Worm (Caenorhabditis elegans) whole organism, L1 larva: ENCODE data around the gene vha-17.

Source experiments
- C04F5.9 ChIP-seq: sonication (generic microtip); optimal IDR thresholded peaks from 2 replicates; lab custom pipeline; 2016; ENCODE audit warnings: missing genetic modification characterization, missing compliant biosample characterization
- C16A3.4 ChIP-seq: fragments of 150-350 bp; optimal IDR thresholded peaks from 2 replicates; lab custom pipeline; 2014; ENCODE audit warnings: missing biosample characterization, missing genetic modification characterization
- C34B4.2 ChIP-seq: sonication (generic microtip); optimal IDR thresholded peaks from 2 replicates; lab custom pipeline; 2017; ENCODE audit warnings: mild to moderate bottlenecking, missing genetic modification characterization, missing compliant biosample characterization
- F16B12.6 ChIP-seq: fragments of 150-350 bp; optimal IDR thresholded peaks from 2 replicates; lab custom pipeline; 2014; ENCODE audit warnings: missing biosample characterization, missing genetic modification characterization
- Y116A8C.19 ChIP-seq: sonication (generic microtip); optimal IDR thresholded peaks from 2 replicates; lab custom pipeline; 2016; ENCODE audit warnings: missing compliant biosample characterization, missing genetic modification characterization, borderline replicate concordance
- alr-1 ChIP-seq: fragments of 200-800 bp; sonication (Bioruptor generic); optimal IDR thresholded peaks from 2 replicates; lab custom pipeline; 2018; ENCODE audit warnings: borderline replicate concordance, mild to moderate bottlenecking, missing genetic modification characterization, missing compliant biosample characterization
- aly-2 ChIP-seq: fragments of 150-350 bp; optimal IDR thresholded peaks from 2 replicates; lab custom pipeline; 2014; ENCODE audit warnings: missing biosample characterization, missing genetic modification characterization
- ama-1 ChIP-seq: fragments of 150-350 bp; optimal IDR thresholded peaks from 2 replicates; lab custom pipeline; 2014
- ceh-63 ChIP-seq: fragments of 200-800 bp; sonication (Bioruptor generic); optimal IDR thresholded peaks from 2 replicates; lab custom pipeline; 2018; ENCODE audit warnings: mild to moderate bottlenecking, missing genetic modification characterization, missing compliant biosample characterization
- ceh-82 ChIP-seq, 3 experiments: fragments of 150-350 bp in 1 of 3; sonication (generic microtip) in 2 of 3; optimal IDR thresholded peaks; 2 replicates each; lab custom pipeline; 2014 to 2017; ENCODE audit warnings: missing biosample characterization in 3 of 3, missing genetic modification characterization in 3 of 3
- ceh-88 ChIP-seq: fragments of 200-800 bp; sonication (Bioruptor generic); IDR thresholded peaks from 2 replicates; pipeline ENCODE4 v1.3.6; 2022; ENCODE audit warnings: missing genetic modification characterization, missing compliant biosample characterization
- ceh-90 ChIP-seq: sonication (generic microtip); optimal IDR thresholded peaks from 2 replicates; lab custom pipeline; 2016; ENCODE audit warnings: missing genetic modification characterization, missing compliant biosample characterization
- ces-1 ChIP-seq: fragments of 150-350 bp; optimal IDR thresholded peaks from 2 replicates; lab custom pipeline; 2014; ENCODE audit warnings: missing biosample characterization, missing genetic modification reagents, missing genetic modification characterization
- dpl-1 ChIP-seq, 3 experiments: fragments of 150-350 bp in 2 of 3; sonication (generic microtip) in 1 of 3; optimal IDR thresholded peaks; 2 replicates each; lab custom pipeline; 2014 to 2017; ENCODE audit warnings: missing biosample characterization in 3 of 3, missing genetic modification characterization in 3 of 3, missing genetic modification reagents in 3 of 3
- dsc-1 ChIP-seq: sonication (generic microtip); optimal IDR thresholded peaks from 2 replicates; lab custom pipeline; 2016; ENCODE audit warnings: mild to moderate bottlenecking, missing genetic modification characterization, missing compliant biosample characterization
- efl-3 ChIP-seq: fragments of 200-800 bp; sonication (Bioruptor generic); optimal IDR thresholded peaks from 2 replicates; lab custom pipeline; 2018; ENCODE audit warnings: mild to moderate bottlenecking, missing genetic modification characterization, missing compliant biosample characterization
- egl-27 ChIP-seq, 2 experiments: fragments of 150-350 bp in 1 of 2; sonication (generic microtip); optimal IDR thresholded peaks; 3 replicates each; lab custom pipeline; 2017 to 2018; ENCODE audit warnings: missing biosample characterization in 2 of 2, missing genetic modification characterization in 2 of 2, missing genetic modification reagents in 2 of 2
- fkh-8 ChIP-seq: sonication (generic microtip); optimal IDR thresholded peaks from 2 replicates; lab custom pipeline; 2016; ENCODE audit warnings: mild to moderate bottlenecking, missing genetic modification characterization, missing compliant biosample characterization
- fos-1 ChIP-seq: fragments of 150-350 bp; optimal IDR thresholded peaks from 2 replicates; lab custom pipeline; 2014; ENCODE audit warnings: missing biosample characterization, missing genetic modification characterization
- hlh-17 ChIP-seq: fragments of 200-800 bp; sonication (Bioruptor generic); optimal IDR thresholded peaks from 2 replicates; lab custom pipeline; 2018; ENCODE audit warnings: missing genetic modification characterization, mild to moderate bottlenecking, missing compliant biosample characterization, moderate library complexity, borderline replicate concordance
- irx-1 ChIP-seq: sonication (generic microtip); optimal IDR thresholded peaks from 2 replicates; lab custom pipeline; 2016; ENCODE audit warnings: missing genetic modification characterization, missing compliant biosample characterization
- isw-1 ChIP-seq: fragments of 200-800 bp; sonication (Bioruptor generic); IDR thresholded peaks from 2 replicates; pipeline ENCODE4 v1.3.6; 2022; ENCODE audit warnings: missing genetic modification characterization, missing compliant biosample characterization
- jun-1 ChIP-seq: fragments of 150-350 bp; optimal IDR thresholded peaks from 2 replicates; lab custom pipeline; 2014; ENCODE audit warnings: missing biosample characterization, missing genetic modification reagents, missing genetic modification characterization
- lin-13 ChIP-seq: fragments of 150-350 bp; optimal IDR thresholded peaks from 2 replicates; lab custom pipeline; 2014; ENCODE audit warnings: missing biosample characterization, missing genetic modification reagents, missing genetic modification characterization
- lin-14 ChIP-seq: fragments of 200-800 bp; sonication (Bioruptor generic); optimal IDR thresholded peaks from 2 replicates; lab custom pipeline; 2018; ENCODE audit warnings: mild to moderate bottlenecking, missing genetic modification characterization, moderate library complexity, missing compliant biosample characterization
- lin-35 ChIP-seq, 2 experiments: fragments of 150-350 bp; optimal IDR thresholded peaks; 2 replicates each; lab custom pipeline; 2014; ENCODE audit warnings: missing biosample characterization in 2 of 2, missing genetic modification characterization in 2 of 2, missing genetic modification reagents in 2 of 2
- lin-39 ChIP-seq: fragments of 150-350 bp; optimal IDR thresholded peaks from 2 replicates; lab custom pipeline; 2014; ENCODE audit warnings: missing biosample characterization, missing genetic modification reagents, missing genetic modification characterization
- lir-3 ChIP-seq: sonication (generic microtip); optimal IDR thresholded peaks from 2 replicates; lab custom pipeline; 2016; ENCODE audit warnings: mild to moderate bottlenecking, missing genetic modification characterization, moderate library complexity, missing compliant biosample characterization; ENCODE audit not compliant: poor library complexity
- lsy-2 ChIP-seq, 2 experiments: fragments of 150-350 bp; optimal IDR thresholded peaks; 2 replicates each; lab custom pipeline; 2014; ENCODE audit warnings: missing biosample characterization in 2 of 2, missing genetic modification characterization in 2 of 2
- mef-2 ChIP-seq: fragments of 150-350 bp; optimal IDR thresholded peaks from 2 replicates; lab custom pipeline; 2014; ENCODE audit warnings: missing biosample characterization, missing genetic modification characterization
- mep-1 ChIP-seq: fragments of 150-350 bp; optimal IDR thresholded peaks from 2 replicates; lab custom pipeline; 2014; ENCODE audit warnings: missing biosample characterization, missing genetic modification characterization
- nhr-12 ChIP-seq: sonication (generic microtip); optimal IDR thresholded peaks from 2 replicates; lab custom pipeline; 2017; ENCODE audit warnings: missing biosample characterization, missing genetic modification characterization
- nhr-19 ChIP-seq: fragments of 200-800 bp; sonication (Bioruptor generic); conservative IDR thresholded peaks from 2 replicates; pipeline ENCODE4 v1.3.6; 2022; ENCODE audit warnings: missing genetic modification characterization, missing compliant biosample characterization
- nhr-237 ChIP-seq: fragments of 150-350 bp; optimal IDR thresholded peaks from 2 replicates; lab custom pipeline; 2014; ENCODE audit warnings: missing biosample characterization, missing genetic modification characterization
- nhr-28 ChIP-seq: fragments of 150-350 bp; optimal IDR thresholded peaks from 2 replicates; lab custom pipeline; 2014; ENCODE audit warnings: missing biosample characterization, missing genetic modification characterization
- nhr-85 ChIP-seq: sonication (generic microtip); peaks from one replicate; lab custom pipeline; 2016; ENCODE audit warnings: missing genetic modification characterization, inconsistent platforms, missing compliant biosample characterization
- pag-3 ChIP-seq: sonication (generic microtip); optimal IDR thresholded peaks from 2 replicates; lab custom pipeline; 2017; ENCODE audit warnings: missing genetic modification characterization, mild to moderate bottlenecking, missing compliant biosample characterization, antibody characterized with exemption, borderline replicate concordance; ENCODE audit not compliant: insufficient read depth
- pax-3 ChIP-seq: fragments of 200-800 bp; sonication (Bioruptor generic); optimal IDR thresholded peaks from 2 replicates; lab custom pipeline; 2018; ENCODE audit warnings: mild to moderate bottlenecking, missing genetic modification characterization, moderate library complexity, missing compliant biosample characterization
- skn-1 ChIP-seq: fragments of 150-350 bp; optimal IDR thresholded peaks from 2 replicates; lab custom pipeline; 2014; ENCODE audit warnings: missing biosample characterization, missing genetic modification characterization
- snpc-4 ChIP-seq: fragments of 150-350 bp; optimal IDR thresholded peaks from 2 replicates; lab custom pipeline; 2014; ENCODE audit warnings: missing biosample characterization, missing genetic modification characterization
- sox-4 ChIP-seq: sonication (generic microtip); optimal IDR thresholded peaks from 2 replicates; lab custom pipeline; 2016; ENCODE audit warnings: missing genetic modification characterization, missing compliant biosample characterization
- sptf-1 ChIP-seq: fragments of 150-350 bp; optimal IDR thresholded peaks from 2 replicates; lab custom pipeline; 2014; ENCODE audit warnings: missing biosample characterization, missing genetic modification characterization
- sup-37 ChIP-seq: fragments of 200-800 bp; sonication (Bioruptor generic); optimal IDR thresholded peaks from 2 replicates; lab custom pipeline; 2018; ENCODE audit warnings: mild to moderate bottlenecking, missing genetic modification characterization, missing compliant biosample characterization
- swsn-7 ChIP-seq: sonication (generic microtip); optimal IDR thresholded peaks from 2 replicates; lab custom pipeline; 2016; ENCODE audit warnings: missing genetic modification characterization, missing compliant biosample characterization
- tbx-2 ChIP-seq: sonication (generic microtip); optimal IDR thresholded peaks from 2 replicates; lab custom pipeline; 2016; ENCODE audit warnings: missing genetic modification characterization, missing compliant biosample characterization
- unc-30 ChIP-seq: sonication (generic microtip); optimal IDR thresholded peaks from 2 replicates; lab custom pipeline; 2017; ENCODE audit warnings: missing biosample characterization, missing genetic modification characterization
- unc-62 ChIP-seq: fragments of 150-350 bp; optimal IDR thresholded peaks from 2 replicates; lab custom pipeline; 2014; ENCODE audit warnings: missing biosample characterization, missing genetic modification reagents, missing genetic modification characterization
- vab-15 ChIP-seq: sonication (generic microtip); optimal IDR thresholded peaks from 2 replicates; lab custom pipeline; 2017; ENCODE audit warnings: missing genotype, mild to moderate bottlenecking, missing genetic modification characterization, missing compliant biosample characterization
- xbp-1 ChIP-seq: sonication (generic microtip); optimal IDR thresholded peaks from 2 replicates; lab custom pipeline; 2016; ENCODE audit warnings: missing genetic modification characterization, missing compliant biosample characterization
- zag-1 ChIP-seq: fragments of 150-350 bp; optimal IDR thresholded peaks from 2 replicates; lab custom pipeline; 2014; ENCODE audit warnings: missing biosample characterization, missing genetic modification characterization
- ztf-11 ChIP-seq, 2 experiments: sonication (generic microtip); optimal IDR thresholded peaks; 2 replicates each; lab custom pipeline; 2016 to 2017; ENCODE audit warnings: missing genetic modification characterization in 2 of 2, missing biosample characterization in 1 of 2, missing compliant biosample characterization in 1 of 2
- ztf-4 ChIP-seq: fragments of 150-350 bp; optimal IDR thresholded peaks from 2 replicates; lab custom pipeline; 2014; ENCODE audit warnings: missing biosample characterization, missing genetic modification characterization

Gene vha-17

DNA sequence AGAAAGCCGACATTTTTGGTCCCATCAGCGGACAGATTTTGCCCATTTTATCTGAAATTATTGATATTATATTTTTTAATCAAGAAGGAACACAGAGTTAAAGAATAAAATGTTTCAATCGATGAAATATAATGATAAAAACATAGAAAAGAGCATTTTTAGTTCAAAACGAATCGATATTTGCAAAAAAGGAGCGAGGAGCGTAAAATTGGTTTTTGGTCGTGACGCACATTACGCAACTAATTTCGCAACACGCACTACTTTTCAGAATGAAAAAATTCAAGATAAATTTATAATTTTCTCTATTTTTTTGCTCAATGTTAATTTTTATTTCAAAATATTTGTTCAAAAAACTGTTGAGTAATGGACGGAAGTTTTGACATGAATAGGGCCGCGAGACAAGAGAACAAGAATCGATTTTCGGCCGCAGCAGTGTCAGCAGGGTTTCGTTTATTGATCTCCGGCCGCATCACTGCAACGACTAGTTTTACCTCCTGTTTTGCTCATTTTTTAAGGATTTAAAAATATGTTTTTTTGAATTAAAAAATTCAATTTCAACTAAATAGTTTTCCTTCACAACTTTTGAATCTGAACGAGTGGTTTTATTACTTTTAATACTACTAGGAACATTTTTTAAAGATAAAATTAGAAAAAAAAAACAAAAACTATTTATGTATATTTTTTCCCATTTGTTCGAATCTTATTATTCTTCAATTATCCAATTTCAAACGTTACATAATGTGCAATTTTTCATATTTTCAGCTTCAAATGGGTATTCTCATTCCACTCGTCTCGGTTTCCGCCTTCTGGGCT, at the start of gene vha-17, which contains the start of gene F49C12.12:
Gene vha-17 (plus strand): TSS at position 763 of the 813 bp plus-strand sequence.
Gene F49C12.12 (minus strand): TSS at position 51 of the 813 bp plus-strand sequence.
- TF ChIP-seq C04F5.9 (tag; lab: Kevin White, UChicago) (no peak), lin-39 (tag; lab: Kevin White, UChicago) (no peak), nhr-12 (no peak), lsy-2 (tag; optimal IDR thresholded peaks at IDR 0.05; lab: Kevin White, UChicago) (peak in 1 of 2 experiments; percentile 52), lin-35 (GFP tag; optimal IDR thresholded peaks at IDR 0.05; lab: Kevin White, UChicago) (peak; percentile 8 to 47), tbx-2 (peak; percentile 16), snpc-4 (tag; lab: Kevin White, UChicago) (no peak), C16A3.4 (tag; lab: Kevin White, UChicago) (no peak), sup-37 (GFP tag; lab: Kevin White, UChicago) (no peak), aly-2 (tag; lab: Kevin White, UChicago) (no peak), mep-1 (tag; lab: Kevin White, UChicago) (no peak), mef-2 (tag; lab: Kevin White, UChicago) (no peak), zag-1 (tag; lab: Kevin White, UChicago) (no peak), nhr-19 (GFP tag; lab: Robert Waterston, UW) (0 out of 2 replicates have a peak, but pooled peaks have one; percentile 6), Y116A8C.19 (no peak), F16B12.6 (tag; lab: Kevin White, UChicago) (no peak), skn-1 (tag; lab: Kevin White, UChicago) (peak; percentile 65), nhr-28 (no peak), xbp-1 (tag; lab: Kevin White, UChicago) (peak; percentile 33), isw-1 (GFP tag; lab: Robert Waterston, UW) (no peak), egl-27 (tag; optimal IDR thresholded peaks at IDR 0.05; lab: Kevin White, UChicago) (no peak), sox-4 (tag; lab: Kevin White, UChicago) (no peak), ceh-88 (GFP tag; lab: Robert Waterston, UW) (no peak), hlh-17 (GFP tag; lab: Kevin White, UChicago) (no peak), ztf-4 (tag; lab: Kevin White, UChicago) (no peak), dsc-1 (tag; lab: Kevin White, UChicago) (no peak), ceh-63 (GFP tag; lab: Kevin White, UChicago) (no peak), lin-13 (no peak), ama-1 (lab: Kevin White, UChicago) (no peak), ces-1 (GFP tag; lab: Kevin White, UChicago) (no peak), nhr-237 (tag; lab: Kevin White, UChicago) (peak; percentile 13), nhr-85 (peak; percentile 70), alr-1 (tag; lab: Kevin White, UChicago) (no peak), sptf-1 (tag; lab: Kevin White, UChicago) (no peak), ceh-90 (tag; lab: Kevin White, UChicago) (no peak), ceh-82 (tag; optimal IDR thresholded peaks at IDR 0.05; lab: Kevin White, UChicago) (peak in 1 of 3 experiments; percentile 14), fkh-8 (tag; lab: Kevin White, UChicago) (no peak), fos-1 (tag; lab: Kevin White, UChicago) (no peak), unc-30 (tag; lab: Kevin White, UChicago) (no peak), pag-3 (tag; lab: Kevin White, UChicago) (no peak), pax-3 (tag; lab: Kevin White, UChicago) (no peak), jun-1 (tag; lab: Kevin White, UChicago) (no peak), efl-3 (no peak), ztf-11 (tag; optimal IDR thresholded peaks at IDR 0.05; lab: Kevin White, UChicago) (no peak), irx-1 (tag; lab: Kevin White, UChicago) (no peak), unc-62 (no peak), lin-14 (peak; percentile 75), dpl-1 (GFP tag; optimal IDR thresholded peaks at IDR 0.05; lab: Kevin White, UChicago) (peak in 2 of 3 experiments; percentile 19 to 52), swsn-7 (peak; percentile 16), lir-3 (no peak), vab-15 (no peak), C34B4.2 (tag; lab: Kevin White, UChicago) (no peak)
